Worm (Caenorhabditis elegans): Measurements from ENCODE around the gene F23B12.7.

The F23B12.7 gene

DNA sequence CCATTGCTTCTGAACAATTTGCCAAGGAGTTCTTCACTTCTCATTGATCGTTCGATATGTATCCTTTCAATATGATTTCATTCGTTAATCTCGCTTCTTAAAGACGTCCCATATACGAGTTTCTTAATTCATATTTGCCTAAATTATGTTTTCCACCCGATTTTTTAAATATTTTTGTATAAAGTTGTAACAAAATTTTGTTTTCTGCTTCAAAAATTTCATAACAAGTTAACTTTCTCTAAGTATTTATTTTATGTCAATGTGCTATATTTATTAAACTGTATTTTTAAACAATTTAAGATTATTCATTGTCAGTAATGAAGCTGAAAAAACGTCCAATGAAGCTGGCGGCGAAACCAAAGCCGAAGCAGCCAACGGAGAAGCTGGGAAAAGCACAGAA is at the start of gene F23B12.7:
Gene F23B12.7 (plus strand): TSS at position 301 of the 400 bp plus-strand sequence.
- no peak for TF ChIP-seq med-1 (GFP tag; optimal IDR thresholded peaks at IDR 0.05; ENCODE audit: insufficient read depth)
- no peak for TF ChIP-seq ztf-23 (GFP tag; IDR thresholded peaks at IDR 0.05)
- TF ChIP-seq ztf-29 (GFP tag; IDR thresholded peaks at IDR 0.05) = no peak
- TF ChIP-seq tab-1 (GFP tag; IDR thresholded peaks at IDR 0.05) = no peak
- TF ChIP-seq cog-1 (tag; optimal IDR thresholded peaks at IDR 0.05) = no peak
- no peak for TF ChIP-seq T22C8.4 (GFP tag; IDR thresholded peaks at IDR 0.05)
- TF ChIP-seq flt-1 (GFP tag; IDR thresholded peaks at IDR 0.05) = no peak
- TF ChIP-seq ref-1 (GFP tag; conservative IDR thresholded peaks at IDR 0.05) = no peak
- TF ChIP-seq klf-2 (GFP tag; conservative IDR thresholded peaks at IDR 0.05) = no peak

DNA sequence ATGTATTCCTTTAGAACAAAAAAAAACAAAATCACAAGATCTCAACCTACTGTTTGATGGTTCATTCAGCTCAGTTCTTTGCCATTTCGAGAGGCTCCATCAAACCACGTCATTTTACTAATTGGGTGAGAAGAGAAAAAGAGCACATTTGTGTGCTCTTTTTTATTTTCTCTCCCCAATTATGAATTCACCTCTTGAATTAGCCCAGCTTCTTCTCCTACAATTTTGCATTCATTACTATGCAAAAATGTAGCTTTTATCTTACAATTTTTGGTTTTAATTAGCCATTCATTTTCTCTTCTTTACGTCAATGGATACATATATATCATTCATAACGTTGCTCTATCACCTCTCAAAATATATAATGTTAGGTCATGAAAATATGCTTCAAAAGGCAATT is 43.9 kb upstream of the F23B12.7 start:
- no peak for TF ChIP-seq cog-1 (tag; optimal IDR thresholded peaks at IDR 0.05)
- TF ChIP-seq flt-1 (GFP tag; IDR thresholded peaks at IDR 0.05) = no peak
- TF ChIP-seq ztf-29 (GFP tag; IDR thresholded peaks at IDR 0.05) = no peak
- TF ChIP-seq tab-1 (GFP tag; IDR thresholded peaks at IDR 0.05) = no peak
- TF ChIP-seq med-1 (GFP tag; optimal IDR thresholded peaks at IDR 0.05; ENCODE audit: insufficient read depth) = no peak
- TF ChIP-seq ztf-23 (GFP tag; IDR thresholded peaks at IDR 0.05) = no peak
- TF ChIP-seq ref-1 (GFP tag; conservative IDR thresholded peaks at IDR 0.05) = no peak
- TF ChIP-seq T22C8.4 (GFP tag; IDR thresholded peaks at IDR 0.05) = no peak
- TF ChIP-seq klf-2 (GFP tag; conservative IDR thresholded peaks at IDR 0.05) = no peak

DNA sequence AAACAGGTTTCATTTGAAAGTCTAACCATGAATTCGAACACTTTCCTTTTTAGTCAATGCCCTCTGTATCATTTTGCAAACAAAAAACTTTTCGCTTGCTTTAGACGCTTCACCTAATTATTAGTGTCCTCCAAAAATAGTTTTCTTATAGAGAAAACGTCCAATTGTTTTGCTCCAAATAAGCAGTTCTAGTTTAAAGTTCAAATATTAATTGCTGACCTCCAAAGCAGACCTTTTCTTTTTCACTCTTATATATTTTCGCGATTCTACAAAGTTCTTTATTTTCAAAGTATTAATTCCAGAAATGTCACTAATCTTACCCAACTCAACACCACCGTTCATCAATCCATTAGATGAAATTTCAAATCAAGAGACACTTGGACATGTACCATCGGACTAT is 40.7 kb upstream of the F23B12.7 start, which contains the start of gene gnrr-2:
Gene gnrr-2 (plus strand): TSS at position 301 of the 400 bp plus-strand sequence.
- TF ChIP-seq med-1 (GFP tag; optimal IDR thresholded peaks at IDR 0.05; ENCODE audit: insufficient read depth) (no peak), flt-1 (GFP tag; IDR thresholded peaks at IDR 0.05) (no peak), ztf-29 (GFP tag; IDR thresholded peaks at IDR 0.05) (no peak), T22C8.4 (GFP tag; IDR thresholded peaks at IDR 0.05) (no peak), klf-2 (GFP tag; conservative IDR thresholded peaks at IDR 0.05) (no peak), ztf-23 (GFP tag; IDR thresholded peaks at IDR 0.05) (no peak), ref-1 (GFP tag; conservative IDR thresholded peaks at IDR 0.05) (no peak), tab-1 (GFP tag; IDR thresholded peaks at IDR 0.05) (no peak), cog-1 (tag; optimal IDR thresholded peaks at IDR 0.05) (no peak)

DNA sequence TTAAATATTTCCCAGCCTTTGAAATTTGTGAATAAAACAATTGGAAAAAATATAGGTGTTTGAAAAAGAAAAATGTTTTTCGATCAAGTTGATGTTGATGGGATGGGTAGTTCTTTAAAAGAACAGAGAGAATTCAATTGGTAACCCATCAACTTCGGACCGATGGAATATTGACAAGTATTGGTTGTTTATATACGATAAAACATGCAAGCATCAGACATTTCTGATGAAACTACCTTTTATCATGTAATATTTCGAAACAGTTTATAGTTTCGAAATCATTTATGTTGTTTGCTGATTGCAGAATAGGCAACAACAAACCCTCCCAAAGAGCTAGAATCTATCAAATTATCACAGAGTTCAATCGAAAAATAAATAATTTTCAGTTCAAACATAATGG is 39.6 kb upstream of the F23B12.7 start:
- TF ChIP-seq cog-1 (tag; optimal IDR thresholded peaks at IDR 0.05) (no peak), ztf-29 (GFP tag; IDR thresholded peaks at IDR 0.05) (no peak), ztf-23 (GFP tag; IDR thresholded peaks at IDR 0.05) (no peak)

DNA sequence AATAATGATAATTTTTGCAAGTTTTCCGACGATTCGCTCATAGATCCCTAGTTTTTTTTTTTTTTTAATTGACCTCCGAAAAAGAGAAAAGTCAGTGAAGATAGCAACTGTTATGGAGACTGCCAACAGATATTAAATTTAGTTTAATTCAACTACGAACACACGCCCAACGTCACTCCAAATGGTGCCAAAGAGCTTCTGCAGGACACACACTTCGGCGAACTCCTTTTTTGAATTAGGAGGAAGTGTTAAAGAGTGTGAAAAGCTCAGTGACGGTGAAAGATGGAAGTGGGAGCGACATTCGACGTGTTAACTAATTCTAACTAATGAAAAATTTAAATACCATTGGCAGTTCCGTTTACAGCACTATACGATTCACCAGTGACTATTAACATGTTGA is 37.5 kb upstream of the F23B12.7 start:
- no peak for TF ChIP-seq flt-1 (GFP tag; IDR thresholded peaks at IDR 0.05)
- no peak for TF ChIP-seq ztf-23 (GFP tag; IDR thresholded peaks at IDR 0.05)
- TF ChIP-seq ztf-29 (GFP tag; IDR thresholded peaks at IDR 0.05) = no peak
- TF ChIP-seq cog-1 (tag; optimal IDR thresholded peaks at IDR 0.05) = no peak
- no peak for TF ChIP-seq T22C8.4 (GFP tag; IDR thresholded peaks at IDR 0.05)
- no peak for TF ChIP-seq tab-1 (GFP tag; IDR thresholded peaks at IDR 0.05)
- TF ChIP-seq med-1 (GFP tag; optimal IDR thresholded peaks at IDR 0.05; ENCODE audit: insufficient read depth) = no peak
- TF ChIP-seq klf-2 (GFP tag; conservative IDR thresholded peaks at IDR 0.05) = no peak
- no peak for TF ChIP-seq ref-1 (GFP tag; conservative IDR thresholded peaks at IDR 0.05)

DNA sequence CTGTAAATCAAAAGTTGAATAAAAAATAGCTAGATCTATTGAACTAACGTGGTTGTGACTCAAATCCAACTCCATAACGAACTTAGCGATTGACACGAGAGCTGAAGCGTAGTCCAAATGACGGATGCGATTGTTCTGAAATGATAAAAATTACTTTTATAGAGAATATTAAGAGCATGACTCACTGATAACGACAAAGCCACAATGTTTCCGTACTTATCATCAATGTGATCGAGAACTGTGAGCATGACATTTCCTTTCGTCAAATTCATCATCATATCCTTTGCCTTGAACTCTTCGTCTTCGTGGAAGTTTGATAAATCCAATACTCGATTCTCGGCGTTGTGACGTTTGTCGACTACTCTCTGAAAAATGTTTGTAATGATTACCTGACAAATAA is 35.5 kb upstream of the F23B12.7 start:
- no peak for TF ChIP-seq flt-1 (GFP tag; IDR thresholded peaks at IDR 0.05)

DNA sequence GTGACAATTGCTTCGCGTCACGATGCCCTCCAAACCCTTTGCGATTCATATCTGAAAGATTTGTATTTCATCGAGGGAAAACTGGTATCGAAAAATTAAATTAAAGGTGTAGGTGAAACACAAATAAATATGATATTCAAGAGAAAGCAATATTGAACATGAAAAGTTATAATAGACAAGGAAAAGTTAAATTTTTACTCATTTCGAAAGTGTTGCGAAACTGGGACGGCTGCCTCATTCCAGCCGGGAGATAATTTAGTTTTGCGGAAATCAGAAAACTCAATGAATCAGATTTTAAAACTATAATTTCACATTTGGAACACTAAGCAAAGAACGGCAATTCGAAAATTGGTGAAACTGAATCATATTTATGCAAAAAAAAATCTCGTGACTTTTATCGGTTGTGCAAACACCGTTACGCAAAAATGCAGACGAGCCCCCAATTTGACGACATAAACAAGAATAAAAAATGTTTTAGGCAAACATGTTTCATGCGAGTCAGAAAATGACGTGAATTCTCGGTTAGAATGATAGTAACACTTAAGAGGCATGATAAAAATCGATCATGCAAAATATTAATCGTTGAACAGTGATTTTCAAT is 34.4 kb upstream of the F23B12.7 start, which contains the start of the genes nxf-1 and C15H11.11:
Gene nxf-1 (minus strand): TSS at position 51 of the 601 bp plus-strand sequence.
Gene C15H11.11 (plus strand): TSS at position 536 of the 601 bp plus-strand sequence.
- TF ChIP-seq T22C8.4 (GFP tag; IDR thresholded peaks at IDR 0.05) = no peak
- TF ChIP-seq cog-1 (tag; optimal IDR thresholded peaks at IDR 0.05) = no peak
- TF ChIP-seq flt-1 (GFP tag; IDR thresholded peaks at IDR 0.05) = no peak
- no peak for TF ChIP-seq klf-2 (GFP tag; conservative IDR thresholded peaks at IDR 0.05)
- TF ChIP-seq ztf-23 (GFP tag; IDR thresholded peaks at IDR 0.05) = no peak
- no peak for TF ChIP-seq ztf-29 (GFP tag; IDR thresholded peaks at IDR 0.05)
- TF ChIP-seq ref-1 (GFP tag; conservative IDR thresholded peaks at IDR 0.05) = no peak
- no peak for TF ChIP-seq med-1 (GFP tag; optimal IDR thresholded peaks at IDR 0.05; ENCODE audit: insufficient read depth)
- TF ChIP-seq tab-1 (GFP tag; IDR thresholded peaks at IDR 0.05) = no peak

DNA sequence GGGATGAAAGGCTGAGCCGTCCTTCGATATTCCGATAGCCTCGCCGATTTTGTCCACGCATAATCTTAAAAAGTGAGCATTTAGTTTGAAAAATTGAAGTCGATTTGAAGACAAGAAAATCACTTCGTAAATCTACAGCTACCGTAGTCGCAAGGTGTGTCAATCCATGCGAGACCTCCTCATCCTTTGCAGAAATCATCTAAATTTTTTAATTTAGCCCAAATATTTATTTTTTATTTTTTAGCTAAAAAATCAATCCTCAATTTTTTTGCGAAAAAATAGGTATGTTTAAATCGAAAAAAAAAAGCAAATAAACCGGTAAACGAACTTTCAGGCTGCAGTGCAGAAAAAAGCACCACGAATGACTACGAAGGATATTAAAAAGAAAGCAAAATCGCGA is 31.8 kb upstream of the F23B12.7 start, which contains the start of the genes nxf-2 and set-31:
Gene nxf-2 (minus strand): TSS at position 101 of the 400 bp plus-strand sequence.
Gene set-31 (plus strand): TSS at position 169 of the 400 bp plus-strand sequence.
- TF ChIP-seq tab-1 (GFP tag; IDR thresholded peaks at IDR 0.05) = no peak
- no peak for TF ChIP-seq ref-1 (GFP tag; conservative IDR thresholded peaks at IDR 0.05)
- no peak for TF ChIP-seq cog-1 (tag; optimal IDR thresholded peaks at IDR 0.05)
- no peak for TF ChIP-seq med-1 (GFP tag; optimal IDR thresholded peaks at IDR 0.05; ENCODE audit: insufficient read depth)

DNA sequence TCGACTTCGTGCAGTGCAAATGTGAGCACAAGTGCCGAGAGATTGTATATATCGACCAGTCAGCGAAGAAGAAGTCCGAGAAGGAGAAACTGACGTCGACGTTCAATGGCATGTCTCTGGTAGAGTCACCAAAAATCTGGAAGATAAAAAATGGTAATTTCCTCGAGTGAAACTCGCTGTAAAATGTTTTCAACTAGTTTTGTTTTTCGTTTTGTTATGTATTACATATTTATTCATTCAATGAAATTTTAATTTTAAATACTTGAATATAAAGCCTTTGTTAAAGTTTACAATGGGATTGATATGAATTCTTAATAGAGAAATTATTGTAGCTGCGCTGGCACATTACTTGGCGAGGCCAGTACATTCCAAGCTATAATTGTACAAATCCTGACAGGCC is 29.6 kb upstream of the F23B12.7 start:
- no peak for TF ChIP-seq ref-1 (GFP tag; conservative IDR thresholded peaks at IDR 0.05)
- no peak for TF ChIP-seq klf-2 (GFP tag; conservative IDR thresholded peaks at IDR 0.05)
- no peak for TF ChIP-seq med-1 (GFP tag; optimal IDR thresholded peaks at IDR 0.05; ENCODE audit: insufficient read depth)
- no peak for TF ChIP-seq flt-1 (GFP tag; IDR thresholded peaks at IDR 0.05)
- TF ChIP-seq cog-1 (tag; optimal IDR thresholded peaks at IDR 0.05) = no peak
- TF ChIP-seq T22C8.4 (GFP tag; IDR thresholded peaks at IDR 0.05) = no peak
- no peak for TF ChIP-seq tab-1 (GFP tag; IDR thresholded peaks at IDR 0.05)
- TF ChIP-seq ztf-23 (GFP tag; IDR thresholded peaks at IDR 0.05) = no peak
- no peak for TF ChIP-seq ztf-29 (GFP tag; IDR thresholded peaks at IDR 0.05)

DNA sequence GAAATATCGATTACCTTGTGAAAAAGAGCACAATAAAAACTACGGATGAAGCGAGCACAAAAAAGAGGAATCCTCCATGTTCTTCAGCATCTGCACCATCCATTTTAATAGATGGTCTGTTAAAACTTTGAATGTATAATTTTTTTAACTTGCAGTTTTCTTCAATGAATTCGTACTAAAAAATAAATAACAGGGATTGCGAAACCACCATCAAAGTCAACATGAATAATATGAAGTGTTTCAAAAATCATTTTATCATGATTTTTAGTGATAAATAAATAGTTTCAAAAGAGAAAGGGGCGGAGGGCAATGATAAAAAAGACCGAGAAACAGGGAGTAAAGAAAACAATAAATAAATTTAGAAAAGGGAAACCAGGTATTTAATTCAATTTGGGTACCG is 28.2 kb upstream of the F23B12.7 start, which contains the start of gene dhs-22:
Gene dhs-22 (minus strand): TSS at position 116 of the 400 bp plus-strand sequence.
- TF ChIP-seq flt-1 (GFP tag; IDR thresholded peaks at IDR 0.05) = no peak
- TF ChIP-seq med-1 (GFP tag; optimal IDR thresholded peaks at IDR 0.05; ENCODE audit: insufficient read depth) = no peak
- TF ChIP-seq cog-1 (tag; optimal IDR thresholded peaks at IDR 0.05) = no peak
- TF ChIP-seq ztf-23 (GFP tag; IDR thresholded peaks at IDR 0.05) = no peak
- no peak for TF ChIP-seq ref-1 (GFP tag; conservative IDR thresholded peaks at IDR 0.05)
- no peak for TF ChIP-seq ztf-29 (GFP tag; IDR thresholded peaks at IDR 0.05)
- no peak for TF ChIP-seq tab-1 (GFP tag; IDR thresholded peaks at IDR 0.05)
- TF ChIP-seq klf-2 (GFP tag; conservative IDR thresholded peaks at IDR 0.05) = no peak
- no peak for TF ChIP-seq T22C8.4 (GFP tag; IDR thresholded peaks at IDR 0.05)
